Fruit fly (Drosophila melanogaster) whole organism, prepupa: Measurements from ENCODE around the gene S.

Experiments used
- Blimp-1 ChIP-seq: fragments of 200-800 bp; sonication (Bioruptor generic); optimal IDR thresholded peaks from 3 replicates; lab custom pipeline; 2017; ENCODE audit warnings: missing biosample characterization, missing genetic modification characterization, mild to moderate bottlenecking, moderate library complexity, missing genetic modification reagents
- CG10631 ChIP-seq: fragments of 200-800 bp; sonication (Bioruptor generic); optimal IDR thresholded peaks from 2 replicates; lab custom pipeline; 2016; ENCODE audit warnings: missing biosample characterization, missing genetic modification characterization
- CG11294 ChIP-seq: fragments of 200-800 bp; sonication (Bioruptor generic); IDR thresholded peaks from 2 replicates; pipeline ENCODE4 v1.3.6; 2022; ENCODE audit warnings: missing biosample characterization, missing genetic modification characterization
- CG11902 ChIP-seq: fragments of 200-800 bp; sonication (Bioruptor generic); optimal IDR thresholded peaks from 3 replicates; lab custom pipeline; 2016; ENCODE audit warnings: missing biosample characterization, missing genetic modification characterization
- CG15336 ChIP-seq: fragments of 200-800 bp; sonication (Bioruptor generic); IDR thresholded peaks from 2 replicates; pipeline ENCODE4 v1.3.6; 2022; ENCODE audit warnings: missing biosample characterization, missing genetic modification characterization
- CG1621 ChIP-seq: fragments of 200-800 bp; sonication (Bioruptor generic); optimal IDR thresholded peaks from 3 replicates; lab custom pipeline; 2018; ENCODE audit warnings: missing biosample characterization, mild to moderate bottlenecking, missing genetic modification characterization
- CG31627 ChIP-seq: fragments of 200-800 bp; sonication (Bioruptor generic); optimal IDR thresholded peaks from 3 replicates; lab custom pipeline; 2016; ENCODE audit warnings: missing biosample characterization, missing genetic modification characterization
- CG32006 ChIP-seq: fragments of 200-800 bp; sonication (Bioruptor generic); optimal IDR thresholded peaks from 3 replicates; lab custom pipeline; 2017; ENCODE audit warnings: missing biosample characterization, mild to moderate bottlenecking, missing genetic modification characterization
- CG3919 ChIP-seq: fragments of 200-800 bp; sonication (Bioruptor generic); optimal IDR thresholded peaks from 3 replicates; lab custom pipeline; 2016; ENCODE audit warnings: missing biosample characterization, missing genetic modification characterization
- CG6163 ChIP-seq: fragments of 200-800 bp; sonication (Bioruptor generic); IDR thresholded peaks from 3 replicates; pipeline ENCODE4 v1.3.6; 2022; ENCODE audit warnings: missing biosample characterization, missing genetic modification characterization
- CG6276 ChIP-seq: fragments of 200-800 bp; sonication (Bioruptor generic); optimal IDR thresholded peaks from 2 replicates; lab custom pipeline; 2017; ENCODE audit warnings: missing biosample characterization, mild to moderate bottlenecking, missing genetic modification characterization
- CG6854 ChIP-seq: fragments of 200-800 bp; sonication (Bioruptor generic); optimal IDR thresholded peaks from 2 replicates; lab custom pipeline; 2017; ENCODE audit warnings: missing biosample characterization, mild to moderate bottlenecking, missing genetic modification characterization
- CG7368 ChIP-seq: fragments of 200-800 bp; sonication (Bioruptor generic); optimal IDR thresholded peaks from 3 replicates; lab custom pipeline; 2016; ENCODE audit warnings: missing biosample characterization, missing genetic modification characterization
- CG8319 ChIP-seq: fragments of 200-800 bp; sonication (Bioruptor generic); optimal IDR thresholded peaks from 3 replicates; lab custom pipeline; 2016; ENCODE audit warnings: missing biosample characterization, missing genetic modification characterization
- CG8632 ChIP-seq: fragments of 200-800 bp; sonication (Bioruptor generic); optimal IDR thresholded peaks from 3 replicates; lab custom pipeline; 2016; ENCODE audit warnings: missing biosample characterization, missing genetic modification characterization
- CG9139 ChIP-seq: fragments of 200-800 bp; sonication (Bioruptor generic); optimal IDR thresholded peaks from 3 replicates; lab custom pipeline; 2017; ENCODE audit warnings: missing biosample characterization, mild to moderate bottlenecking, missing genetic modification characterization
- Eip75B ChIP-seq: fragments of 200-800 bp; sonication (Bioruptor generic); optimal IDR thresholded peaks from 3 replicates; lab custom pipeline; 2016; ENCODE audit warnings: missing biosample characterization, missing genetic modification characterization
- Eip78C ChIP-seq: fragments of 200-800 bp; sonication (Bioruptor generic); peaks from one replicate; lab custom pipeline; 2016; ENCODE audit warnings: missing biosample characterization, missing genetic modification characterization
- Eip93F ChIP-seq: fragments of 200-800 bp; sonication (Bioruptor generic); optimal IDR thresholded peaks from 2 replicates; lab custom pipeline; 2016; ENCODE audit warnings: missing biosample characterization, mild to moderate bottlenecking, missing genetic modification characterization
- Ets21C ChIP-seq: fragments of 200-800 bp; sonication (Bioruptor generic); optimal IDR thresholded peaks from 3 replicates; lab custom pipeline; 2016; ENCODE audit warnings: missing biosample characterization, missing genetic modification characterization
- Ets96B ChIP-seq: fragments of 200-800 bp; optimal IDR thresholded peaks from 2 replicates; lab custom pipeline; 2019; ENCODE audit warnings: missing biosample characterization, mild to moderate bottlenecking, missing genetic modification characterization, moderate library complexity
- Gug ChIP-seq: fragments of 200-800 bp; sonication (Bioruptor generic); IDR thresholded peaks from 2 replicates; pipeline ENCODE4 v1.3.6; 2022; ENCODE audit warnings: missing biosample characterization, missing genetic modification characterization
- Hr38 ChIP-seq: sonication (Bioruptor generic); optimal IDR thresholded peaks from 2 replicates; lab custom pipeline; 2016; ENCODE audit warnings: missing biosample characterization, missing genetic modification characterization
- Hr39 ChIP-seq: fragments of 200-800 bp; sonication (Bioruptor generic); optimal IDR thresholded peaks from 2 replicates; lab custom pipeline; 2016; ENCODE audit warnings: missing biosample characterization, missing genetic modification characterization
- Lpt ChIP-seq: fragments of 200-800 bp; sonication (Bioruptor generic); optimal IDR thresholded peaks from 3 replicates; lab custom pipeline; 2016; ENCODE audit warnings: missing biosample characterization, missing genetic modification characterization
- Sox102F ChIP-seq: fragments of 200-800 bp; sonication (Bioruptor generic); optimal IDR thresholded peaks from 2 replicates; lab custom pipeline; 2016; ENCODE audit warnings: missing biosample characterization, mild to moderate bottlenecking, missing genetic modification characterization
- achi ChIP-seq: fragments of 200-800 bp; sonication (Bioruptor generic); optimal IDR thresholded peaks from 3 replicates; lab custom pipeline; 2016; ENCODE audit warnings: missing biosample characterization, missing genetic modification characterization
- acj6 ChIP-seq: fragments of 200-800 bp; sonication (Bioruptor generic); optimal IDR thresholded peaks from 3 replicates; lab custom pipeline; 2016; ENCODE audit warnings: missing biosample characterization, missing genetic modification characterization
- cyc ChIP-seq: fragments of 200-800 bp; sonication (Bioruptor generic); optimal IDR thresholded peaks from 3 replicates; lab custom pipeline; 2016; ENCODE audit warnings: missing biosample characterization, missing genetic modification characterization
- dac ChIP-seq: fragments of 200-800 bp; sonication (Bioruptor generic); optimal IDR thresholded peaks from 2 replicates; lab custom pipeline; 2017; ENCODE audit warnings: missing biosample characterization, mild to moderate bottlenecking, missing genetic modification characterization
- dsx ChIP-seq: fragments of 200-800 bp; optimal IDR thresholded peaks from 3 replicates; lab custom pipeline; 2019; ENCODE audit warnings: missing biosample characterization, mild to moderate bottlenecking, missing genetic modification characterization, moderate library complexity; ENCODE audit not compliant: poor library complexity, severe bottlenecking
- eg ChIP-seq: fragments of 200-800 bp; sonication (Bioruptor generic); IDR thresholded peaks from 3 replicates; pipeline ENCODE4 v1.3.6; 2022; ENCODE audit warnings: missing biosample characterization, missing genetic modification characterization
- esn ChIP-seq: fragments of 200-800 bp; sonication (Bioruptor generic); optimal IDR thresholded peaks from 2 replicates; lab custom pipeline; 2016; ENCODE audit warnings: missing biosample characterization, mild to moderate bottlenecking, missing genetic modification characterization, moderate library complexity
- fkh ChIP-seq: fragments of 200-800 bp; sonication (Bioruptor generic); optimal IDR thresholded peaks from 3 replicates; lab custom pipeline; 2017; ENCODE audit warnings: missing biosample characterization, mild to moderate bottlenecking, missing genetic modification characterization, moderate library complexity
- lz ChIP-seq: fragments of 200-800 bp; sonication (Bioruptor generic); optimal IDR thresholded peaks from 3 replicates; lab custom pipeline; 2016; ENCODE audit warnings: missing biosample characterization, missing genetic modification characterization
- net ChIP-seq: fragments of 200-800 bp; sonication (Bioruptor generic); optimal IDR thresholded peaks from 3 replicates; lab custom pipeline; 2016; ENCODE audit warnings: missing biosample characterization, missing genetic modification characterization
- pdm3 ChIP-seq: fragments of 200-800 bp; sonication (Bioruptor generic); optimal IDR thresholded peaks from 3 replicates; lab custom pipeline; 2016; ENCODE audit warnings: missing biosample characterization, missing genetic modification characterization
- salr ChIP-seq, 2 experiments: fragments of 200-800 bp; sonication (Bioruptor generic); optimal IDR thresholded peaks; 3 replicates each; lab custom pipeline; 2016 to 2018; ENCODE audit warnings: missing biosample characterization in 2 of 2, missing genetic modification characterization in 2 of 2, mild to moderate bottlenecking in 1 of 2
- spab ChIP-seq: fragments of 200-800 bp; sonication (Bioruptor generic); optimal IDR thresholded peaks from 2 replicates; lab custom pipeline; 2017; ENCODE audit warnings: missing biosample characterization, mild to moderate bottlenecking, missing genetic modification characterization, missing genetic modification reagents
- ss ChIP-seq, 2 experiments: fragments of 200-800 bp; sonication (Bioruptor generic); optimal IDR thresholded peaks; 2 replicates in 1 of 2; 3 replicates in 1 of 2; lab custom pipeline; 2017 to 2018; ENCODE audit warnings: mild to moderate bottlenecking in 2 of 2, missing biosample characterization in 2 of 2, missing genetic modification characterization in 2 of 2, moderate library complexity in 1 of 2
- svp ChIP-seq: fragments of 200-800 bp; sonication (Bioruptor generic); peaks from one replicate; lab custom pipeline; 2016; ENCODE audit warnings: missing biosample characterization, missing genetic modification characterization

S gene

DNA sequence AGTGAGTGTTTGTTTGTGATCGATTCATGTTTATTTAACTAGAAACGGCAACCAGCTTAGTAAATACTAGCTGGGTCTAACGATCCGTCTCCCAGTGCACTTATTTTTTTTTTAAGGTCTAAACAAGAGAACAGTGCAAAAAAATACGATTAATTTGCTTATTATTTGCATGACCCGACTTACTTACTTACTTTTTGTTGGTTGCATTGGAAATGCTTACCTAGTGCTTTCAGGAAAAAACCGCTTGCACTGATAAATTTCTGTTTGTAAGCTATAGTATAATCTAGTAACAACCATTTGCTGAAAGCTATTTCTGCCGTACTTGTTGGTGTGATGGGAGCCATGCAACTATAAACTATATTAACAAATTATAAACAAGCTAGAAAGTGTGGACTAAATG is 68.7 kb downstream of the S start:
- TF ChIP-seq CG1621 (tag; lab: Kevin White, UChicago): no peak
- TF ChIP-seq fkh (GFP tag; lab: Kevin White, UChicago): no peak
- TF ChIP-seq Eip93F: no peak
- no peak for TF ChIP-seq CG31627
- TF ChIP-seq cyc (GFP tag; lab: Kevin White, UChicago): no peak
- TF ChIP-seq pdm3: no peak
- no peak for TF ChIP-seq Gug (GFP tag; lab: Robert Waterston, UW)
- no peak for TF ChIP-seq CG15336
- TF ChIP-seq achi: no peak
- no peak for TF ChIP-seq lz
- no peak for TF ChIP-seq dac (GFP tag; lab: Kevin White, UChicago)
- no peak for TF ChIP-seq Hr38 (GFP tag; lab: Kevin White, UChicago)
- TF ChIP-seq CG11294: no peak
- TF ChIP-seq salr (GFP tag; optimal IDR thresholded peaks at IDR 0.05; lab: Kevin White, UChicago): no peak
- TF ChIP-seq Sox102F: no peak
- TF ChIP-seq CG7368: no peak
- TF ChIP-seq, all 60 proteins: peak for 0

DNA sequence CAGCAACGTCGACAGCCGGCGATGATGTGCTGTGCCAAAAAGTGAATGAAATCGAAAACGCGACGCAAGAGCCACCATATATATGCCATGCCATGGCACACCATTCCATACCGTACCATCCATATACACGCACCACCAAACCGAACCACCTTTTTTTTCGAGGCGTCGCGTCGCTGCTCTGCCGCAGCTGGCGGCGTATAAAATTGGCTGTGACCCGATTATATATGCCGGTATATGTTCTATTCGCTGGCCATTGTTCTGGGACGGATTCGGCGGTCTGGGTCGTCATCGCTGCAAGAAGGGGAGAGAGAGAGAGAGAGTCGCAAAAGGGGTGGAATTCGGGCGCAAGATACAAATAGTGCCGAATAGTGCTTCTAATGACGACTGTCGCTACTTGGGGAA is 69.8 kb downstream of the S start:
- TF ChIP-seq cyc (GFP tag; lab: Kevin White, UChicago) (no peak), CG6854 (GFP tag; lab: Kevin White, UChicago) (no peak), CG6276 (GFP tag; lab: Kevin White, UChicago) (no peak), Blimp-1 (GFP tag; lab: Kevin White, UChicago) (peak; percentile 91), CG6163 (0 out of 3 replicates have a peak, but pooled peaks have one; percentile 23), CG8632 (no peak), Hr39 (GFP tag; lab: Kevin White, UChicago) (no peak), CG32006 (GFP tag; lab: Kevin White, UChicago) (no peak), Hr38 (GFP tag; lab: Kevin White, UChicago) (no peak), CG8319 (GFP tag; lab: Kevin White, UChicago) (no peak), CG31627 (no peak), ss (GFP tag; optimal IDR thresholded peaks at IDR 0.05; lab: Kevin White, UChicago) (peak in 1 of 2 experiments; percentile 43), CG11902 (GFP tag; lab: Kevin White, UChicago) (no peak), Eip93F (no peak), Ets96B (tag; lab: Kevin White, UChicago) (no peak), CG3919 (GFP tag; lab: Kevin White, UChicago) (no peak), Lpt (GFP tag; lab: Kevin White, UChicago) (no peak), CG1621 (tag; lab: Kevin White, UChicago) (no peak), net (GFP tag; lab: Kevin White, UChicago) (no peak), eg (no peak), Ets21C (no peak), dsx (GFP tag; lab: Kevin White, UChicago) (no peak), spab (no peak), CG9139 (GFP tag; lab: Kevin White, UChicago) (no peak), Eip75B (no peak), acj6 (GFP tag; lab: Kevin White, UChicago) (no peak)
- TF ChIP-seq, all 60 proteins: peak for 3

DNA sequence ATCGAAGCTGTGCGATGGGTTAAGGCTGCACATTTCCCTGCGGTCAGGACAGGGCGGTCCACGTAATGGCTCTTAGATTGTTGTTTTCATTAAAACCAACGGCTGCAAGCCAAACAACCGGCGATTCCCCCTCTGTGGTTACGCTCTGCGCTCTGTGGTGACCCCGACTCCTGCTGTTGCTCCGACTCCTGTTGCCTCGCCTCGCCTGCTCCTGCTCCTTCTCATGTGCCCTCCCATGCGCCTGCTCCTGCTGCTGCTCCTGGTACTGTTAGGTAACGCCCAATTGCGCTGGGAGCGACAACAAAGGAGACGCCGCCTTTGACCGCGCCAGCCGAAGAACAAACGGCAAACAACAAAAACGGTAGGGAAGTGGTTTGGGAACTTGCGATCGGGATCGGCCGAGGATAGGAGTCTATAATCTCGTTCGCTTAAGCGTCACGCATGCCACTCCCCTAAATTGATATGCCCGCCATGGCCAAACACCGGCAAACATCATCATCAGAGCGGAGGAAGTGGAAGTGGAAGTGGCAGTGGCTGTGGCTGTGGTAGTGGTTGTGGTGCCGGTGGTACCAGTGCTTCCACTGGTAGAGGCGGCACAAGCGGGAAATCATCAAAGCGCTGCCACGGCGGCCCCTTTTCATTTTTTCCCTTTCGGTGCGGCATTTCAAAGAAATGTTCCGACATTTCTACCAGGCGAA is 70.3 kb downstream of the S start:
- TF ChIP-seq Lpt (GFP tag; lab: Kevin White, UChicago) (no peak), pdm3 (no peak), CG10631 (no peak), CG6854 (GFP tag; lab: Kevin White, UChicago) (no peak), spab (no peak), Hr39 (GFP tag; lab: Kevin White, UChicago) (no peak), CG8319 (GFP tag; lab: Kevin White, UChicago) (peak; percentile 73), svp (GFP tag; lab: Kevin White, UChicago) (peak; percentile 63), esn (GFP tag; lab: Kevin White, UChicago) (no peak), acj6 (GFP tag; lab: Kevin White, UChicago) (no peak), Sox102F (peak; percentile 2), lz (peak; percentile 6), Eip78C (GFP tag; lab: Kevin White, UChicago) (peak; percentile 9), ss (GFP tag; optimal IDR thresholded peaks at IDR 0.05; lab: Kevin White, UChicago) (peak in 1 of 2 experiments; percentile 58)
